Worm (Caenorhabditis elegans) whole organism, young adult: ENCODE measurements around the gene Y104H12D.2.

Experiments
- B0019.2 ChIP-seq: fragments of 200-800 bp; sonication (Bioruptor generic); conservative IDR thresholded peaks from 2 replicates; pipeline ENCODE4 v1.3.6; 2022; ENCODE audit warnings: missing genetic modification reagents, missing genetic modification characterization, missing compliant biosample characterization
- F23B12.7 ChIP-seq: sonication (generic microtip); optimal IDR thresholded peaks from 2 replicates; lab custom pipeline; 2017; ENCODE audit warnings: missing genetic modification characterization, mild to moderate bottlenecking, missing compliant biosample characterization, antibody characterized with exemption, moderate library complexity; ENCODE audit not compliant: insufficient read depth
- F33H1.4 ChIP-seq: fragments of 200-800 bp; sonication (Bioruptor generic); IDR thresholded peaks from 2 replicates; pipeline ENCODE4 v1.3.6; 2022; ENCODE audit warnings: missing genetic modification reagents, missing genetic modification characterization, missing compliant biosample characterization
- F57C9.4 ChIP-seq: sonication (generic microtip); optimal IDR thresholded peaks from 2 replicates; lab custom pipeline; 2017; ENCODE audit warnings: mild to moderate bottlenecking, missing genetic modification characterization, missing compliant biosample characterization
- T07F8.4 ChIP-seq: sonication (generic microtip); optimal IDR thresholded peaks from 2 replicates; lab custom pipeline; 2016; ENCODE audit warnings: mild to moderate bottlenecking, missing genetic modification characterization, moderate library complexity, missing compliant biosample characterization
- T26A5.8 ChIP-seq: sonication (generic microtip); optimal IDR thresholded peaks from 2 replicates; lab custom pipeline; 2016; ENCODE audit warnings: missing genetic modification characterization, missing compliant biosample characterization
- Y53F4B.3 ChIP-seq: fragments of 200-800 bp; sonication (Bioruptor generic); IDR thresholded peaks from 2 replicates; pipeline ENCODE4 v1.3.6; 2022; ENCODE audit warnings: missing genetic modification reagents, missing genetic modification characterization, missing compliant biosample characterization
- athp-1 ChIP-seq: sonication (generic microtip); optimal IDR thresholded peaks from 2 replicates; lab custom pipeline; 2017; ENCODE audit warnings: mild to moderate bottlenecking, missing genetic modification characterization, missing compliant biosample characterization
- bed-1 ChIP-seq: fragments of 200-800 bp; sonication (Bioruptor generic); IDR thresholded peaks from 2 replicates; pipeline ENCODE4 v1.3.6; 2022; ENCODE audit warnings: missing genetic modification reagents, missing genetic modification characterization, missing compliant biosample characterization
- ccch-3 ChIP-seq: fragments of 200-800 bp; sonication (Bioruptor generic); optimal IDR thresholded peaks from 2 replicates; lab custom pipeline; 2018; ENCODE audit warnings: mild to moderate bottlenecking, missing genetic modification characterization, missing compliant biosample characterization
- ceh-58 ChIP-seq: fragments of 200-800 bp; sonication (Bioruptor generic); IDR thresholded peaks from 2 replicates; pipeline ENCODE4 v1.3.6; 2022; ENCODE audit warnings: missing genetic modification characterization, missing compliant biosample characterization
- ceh-79 ChIP-seq: sonication (generic microtip); optimal IDR thresholded peaks from 2 replicates; lab custom pipeline; 2017; ENCODE audit warnings: mild to moderate bottlenecking, missing genetic modification characterization, missing compliant biosample characterization
- ceh-91 ChIP-seq: fragments of 200-800 bp; sonication (Bioruptor generic); IDR thresholded peaks from 2 replicates; pipeline ENCODE4 v1.3.6; 2022; ENCODE audit warnings: missing genetic modification reagents, missing genetic modification characterization, missing compliant biosample characterization
- egl-18 ChIP-seq: fragments of 200-800 bp; sonication (Bioruptor generic); IDR thresholded peaks from 2 replicates; pipeline ENCODE4 v1.3.6; 2022; ENCODE audit warnings: missing genetic modification reagents, missing genetic modification characterization, missing compliant biosample characterization
- egl-44 ChIP-seq: fragments of 200-800 bp; sonication (Bioruptor generic); IDR thresholded peaks from 2 replicates; pipeline ENCODE4 v1.3.6; 2022; ENCODE audit warnings: missing genetic modification reagents, missing genetic modification characterization, missing compliant biosample characterization
- fkh-3 ChIP-seq: sonication (generic microtip); optimal IDR thresholded peaks from 2 replicates; lab custom pipeline; 2016; ENCODE audit warnings: mild to moderate bottlenecking, missing genetic modification characterization, missing compliant biosample characterization
- gei-17 ChIP-seq: fragments of 200-800 bp; sonication (Bioruptor generic); optimal IDR thresholded peaks from 2 replicates; lab custom pipeline; 2018; ENCODE audit warnings: mild to moderate bottlenecking, missing genetic modification characterization, missing compliant biosample characterization
- hlh-12 ChIP-seq: sonication (generic microtip); optimal IDR thresholded peaks from 2 replicates; lab custom pipeline; 2016; ENCODE audit warnings: missing genetic modification characterization, missing compliant biosample characterization
- hlh-26 ChIP-seq: fragments of 200-800 bp; sonication (Bioruptor generic); conservative IDR thresholded peaks from 2 replicates; pipeline ENCODE4 v1.3.6; 2022; ENCODE audit warnings: missing genetic modification reagents, missing genetic modification characterization, missing compliant biosample characterization
- lag-1 ChIP-seq: fragments of 200-800 bp; sonication (Bioruptor generic); IDR thresholded peaks from 2 replicates; pipeline ENCODE4 v1.3.6; 2022; ENCODE audit warnings: missing genetic modification reagents, missing genetic modification characterization, missing compliant biosample characterization
- lsy-27 ChIP-seq: sonication (generic microtip); optimal IDR thresholded peaks from 2 replicates; lab custom pipeline; 2017; ENCODE audit warnings: missing genetic modification characterization, mild to moderate bottlenecking, missing compliant biosample characterization, antibody characterized with exemption, missing genotype, borderline replicate concordance; ENCODE audit not compliant: insufficient read depth
- mel-28 ChIP-seq: sonication (generic microtip); optimal IDR thresholded peaks from 2 replicates; lab custom pipeline; 2016; ENCODE audit warnings: borderline replicate concordance, mild to moderate bottlenecking, missing genetic modification characterization, missing compliant biosample characterization
- mes-4 ChIP-seq: sonication (generic microtip); optimal IDR thresholded peaks from 2 replicates; lab custom pipeline; 2016; ENCODE audit warnings: missing genotype, missing genetic modification characterization, missing compliant biosample characterization
- nhr-179 ChIP-seq: sonication (generic microtip); optimal IDR thresholded peaks from 2 replicates; lab custom pipeline; 2016; ENCODE audit warnings: mild to moderate bottlenecking, missing genetic modification characterization, missing compliant biosample characterization
- pha-4 ChIP-seq: fragments of 150-350 bp; sonication (generic microtip); optimal IDR thresholded peaks from 2 replicates; lab custom pipeline; 2014; ENCODE audit warnings: missing biosample characterization, missing genetic modification reagents, missing genetic modification characterization
- sdz-38 ChIP-seq: sonication (generic microtip); optimal IDR thresholded peaks from 2 replicates; lab custom pipeline; 2016; ENCODE audit warnings: missing genotype, missing genetic modification characterization, missing compliant biosample characterization
- snpc-3.4 ChIP-seq: sonication (generic microtip); optimal IDR thresholded peaks from 2 replicates; lab custom pipeline; 2017; ENCODE audit warnings: missing genetic modification characterization, mild to moderate bottlenecking, missing compliant biosample characterization, antibody characterized with exemption, moderate library complexity, missing genotype, missing genetic modification reagents
- snpc-4 ChIP-seq, 5 experiments: fragments of 150-350 bp in 1 of 5; sonication (generic microtip) in 4 of 5; optimal IDR thresholded peaks; 2 replicates each; lab custom pipeline; 2014 to 2018; ENCODE audit warnings: missing genetic modification characterization in 5 of 5, missing biosample characterization in 3 of 5, antibody characterized with exemption in 2 of 5, mild to moderate bottlenecking in 2 of 5, missing compliant biosample characterization in 2 of 5, missing genotype in 2 of 5, moderate library complexity in 2 of 5, missing genetic modification reagents in 1 of 5
- somi-1 ChIP-seq: fragments of 200-800 bp; sonication (Bioruptor generic); optimal IDR thresholded peaks from 2 replicates; lab custom pipeline; 2018; ENCODE audit warnings: mild to moderate bottlenecking, missing genetic modification characterization, missing compliant biosample characterization
- sptf-2 ChIP-seq: fragments of 200-800 bp; sonication (Bioruptor generic); optimal IDR thresholded peaks from 2 replicates; lab custom pipeline; 2018; ENCODE audit warnings: mild to moderate bottlenecking, missing genetic modification characterization, missing compliant biosample characterization
- tbp1 ChIP-seq: fragments of 200-800 bp; sonication (Bioruptor generic); optimal IDR thresholded peaks from 2 replicates; lab custom pipeline; 2018; ENCODE audit warnings: mild to moderate bottlenecking, missing genetic modification characterization, missing compliant biosample characterization
- tlf-1 ChIP-seq: fragments of 200-800 bp; sonication (Bioruptor generic); optimal IDR thresholded peaks from 2 replicates; lab custom pipeline; 2018; ENCODE audit warnings: mild to moderate bottlenecking, missing genetic modification characterization, missing compliant biosample characterization
- unc-130 ChIP-seq: sonication (generic microtip); optimal IDR thresholded peaks from 2 replicates; lab custom pipeline; 2016; ENCODE audit warnings: missing genetic modification reagents, missing genetic modification characterization, missing compliant biosample characterization
- zfh-2 ChIP-seq: fragments of 200-800 bp; sonication (Bioruptor generic); conservative IDR thresholded peaks from 2 replicates; pipeline ENCODE4 v1.3.6; 2022; ENCODE audit warnings: missing genetic modification reagents, missing genetic modification characterization, missing compliant biosample characterization
- ztf-6 ChIP-seq: fragments of 200-800 bp; sonication (Bioruptor generic); IDR thresholded peaks from 2 replicates; pipeline ENCODE4 v1.3.6; 2022; ENCODE audit warnings: missing genetic modification reagents, missing genetic modification characterization, missing compliant biosample characterization

Gene Y104H12D.2

ce11 chrIV:1199501-1199900 is 21.7 kb downstream of the Y104H12D.2 start:
- TF ChIP-seq egl-18 (GFP tag; lab: Robert Waterston, UW) (no peak), egl-44 (GFP tag; lab: Robert Waterston, UW) (0 out of 2 replicates have a peak, but pooled peaks have one; percentile 13), zfh-2 (GFP tag; lab: Robert Waterston, UW) (peak; percentile 60; the same call in 1 of the 2 replicates)

ce11 chrIV:1204870-1205269 is 27.0 kb downstream of the Y104H12D.2 start, which contains the start of gene dsl-2:
TSS of gene dsl-2 (minus strand) at chrIV:1204970.
- no peak for TF ChIP-seq F33H1.4 (GFP tag; lab: Robert Waterston, UW)
- TF ChIP-seq ceh-91 (GFP tag; lab: Robert Waterston, UW) = no peak
- TF ChIP-seq hlh-12 (tag; lab: Kevin White, UChicago) = no peak
- no peak for TF ChIP-seq T07F8.4 (tag; lab: Kevin White, UChicago)
- TF ChIP-seq T26A5.8 (tag; lab: Kevin White, UChicago) = no peak
- no peak for TF ChIP-seq sdz-38 (tag; lab: Kevin White, UChicago)
- TF ChIP-seq ceh-79 (tag; lab: Kevin White, UChicago) = no peak
- no peak for TF ChIP-seq nhr-179 (tag; lab: Kevin White, UChicago)
- TF ChIP-seq gei-17 (GFP tag; lab: Kevin White, UChicago) = no peak
- TF ChIP-seq sptf-2 = no peak
- TF ChIP-seq tlf-1 (GFP tag; lab: Kevin White, UChicago) = no peak
- no peak for TF ChIP-seq ceh-58 (GFP tag; lab: Robert Waterston, UW)
- TF ChIP-seq tbp1 (GFP tag; lab: Kevin White, UChicago) = no peak
- TF ChIP-seq ztf-6 (GFP tag; lab: Robert Waterston, UW) = no peak
- TF ChIP-seq B0019.2 (GFP tag; lab: Robert Waterston, UW) = no peak
- TF ChIP-seq, all 124 proteins: peak for 0

- TF ChIP-seq hlh-26 (no peak), F23B12.7 (tag; lab: Kevin White, UChicago) (no peak)
These were observed 30.2 kb downstream of the Y104H12D.2 start, which contains the start of gene dsl-1 for ce11 chrIV:1207980-1208379. TSS of gene dsl-1 (minus strand) at chrIV:1208080.

- TF ChIP-seq bed-1 (GFP tag; lab: Robert Waterston, UW) = no peak
- TF ChIP-seq athp-1 (tag; lab: Kevin White, UChicago) = no peak
- TF ChIP-seq lag-1 (GFP tag; lab: Robert Waterston, UW) = no peak
- no peak for TF ChIP-seq unc-130
- TF ChIP-seq mes-4 (tag; lab: Kevin White, UChicago) = no peak
- no peak for TF ChIP-seq snpc-4 (GFP tag; optimal IDR thresholded peaks at IDR 0.05; lab: Kevin White, UChicago)
- TF ChIP-seq snpc-4 (tag; optimal IDR thresholded peaks at IDR 0.05; lab: Kevin White, UChicago) = no peak
- no peak for TF ChIP-seq fkh-3 (tag; lab: Kevin White, UChicago)
- TF ChIP-seq snpc-3.4 (tag; lab: Kevin White, UChicago) = no peak
- TF ChIP-seq B0019.2 (GFP tag; lab: Robert Waterston, UW) = no peak
- no peak for TF ChIP-seq pha-4 (tag; lab: Kevin White, UChicago)
- no peak for TF ChIP-seq Y53F4B.3 (GFP tag; lab: Robert Waterston, UW)
- no peak for TF ChIP-seq somi-1
- TF ChIP-seq mel-28 = no peak
- no peak for TF ChIP-seq F57C9.4 (tag; lab: Kevin White, UChicago)
- TF ChIP-seq ccch-3 (GFP tag; lab: Kevin White, UChicago) = no peak
- no peak for TF ChIP-seq lsy-27 (tag; lab: Kevin White, UChicago)
These were observed 31.5 kb downstream of the Y104H12D.2 start for ce11 chrIV:1209320-1209719.
